Worm (Caenorhabditis elegans) whole organism, L4 larva: ENCODE results near the gene cpsf-3.

ENCODE experiments used
- R02D3.7 ChIP-seq: fragments of 150-350 bp; sonication (generic microtip); optimal IDR thresholded peaks from 3 replicates; lab custom pipeline; 2014; ENCODE audit warnings: missing biosample characterization, missing genetic modification characterization
- T20F7.1 ChIP-seq: fragments of 200-800 bp; sonication (Bioruptor generic); optimal IDR thresholded peaks from 2 replicates; lab custom pipeline; 2018; ENCODE audit warnings: mild to moderate bottlenecking, missing genetic modification characterization, missing compliant biosample characterization
- T26A8.4 ChIP-seq: fragments of 200-800 bp; sonication (Bioruptor generic); IDR thresholded peaks from 2 replicates; pipeline ENCODE4 v1.3.6; 2022; ENCODE audit warnings: missing genetic modification characterization, missing compliant biosample characterization
- Y48G9A.11 ChIP-seq: fragments of 200-800 bp; sonication (Bioruptor generic); IDR thresholded peaks from 2 replicates; pipeline ENCODE4 v1.3.6; 2022; ENCODE audit warnings: missing genetic modification reagents, missing genetic modification characterization, missing compliant biosample characterization
- Y75B8A.6 ChIP-seq: fragments of 200-800 bp; sonication (Bioruptor generic); IDR thresholded peaks from 2 replicates; pipeline ENCODE4 v1.3.6; 2022; ENCODE audit warnings: missing genetic modification reagents, missing genetic modification characterization, missing compliant biosample characterization
- ZK546.5 ChIP-seq, 2 experiments: sonication (generic microtip); optimal IDR thresholded peaks; 2 replicates each; lab custom pipeline; 2017; ENCODE audit warnings: missing biosample characterization in 2 of 2, missing genetic modification characterization in 2 of 2
- aha-1 ChIP-seq: fragments of 150-350 bp; peaks from one replicate; lab custom pipeline; 2014; ENCODE audit warnings: missing biosample characterization, missing genetic modification characterization
- ama-1 ChIP-seq: fragments of 150-350 bp; optimal IDR thresholded peaks from 2 replicates; lab custom pipeline; 2014; ENCODE audit warnings: inconsistent platforms, mixed read lengths
- ceh-32 ChIP-seq: sonication (generic microtip); optimal IDR thresholded peaks from 2 replicates; lab custom pipeline; 2016; ENCODE audit warnings: mild to moderate bottlenecking, missing genetic modification characterization, missing compliant biosample characterization; ENCODE audit not compliant: poor library complexity
- ceh-44 ChIP-seq: fragments of 200-800 bp; sonication (Bioruptor generic); IDR thresholded peaks from 2 replicates; pipeline ENCODE4 v1.3.6; 2022; ENCODE audit warnings: missing genetic modification reagents, missing genetic modification characterization, missing compliant biosample characterization
- ceh-82 ChIP-seq: sonication (generic microtip); optimal IDR thresholded peaks from 2 replicates; lab custom pipeline; 2017; ENCODE audit warnings: missing biosample characterization, missing genetic modification characterization
- daf-16 ChIP-seq, 3 experiments: sonication (generic microtip); optimal IDR thresholded peaks; 2 replicates each; lab custom pipeline; 2016 to 2017; ENCODE audit warnings: missing genetic modification characterization in 3 of 3, missing genetic modification reagents in 3 of 3, mild to moderate bottlenecking in 2 of 3, missing compliant biosample characterization in 2 of 3, missing biosample characterization in 1 of 3, moderate library complexity in 1 of 3
- dmd-8 ChIP-seq: fragments of 200-800 bp; sonication (Bioruptor generic); IDR thresholded peaks from 2 replicates; pipeline ENCODE4 v1.3.6; 2022; ENCODE audit warnings: missing genetic modification characterization, missing compliant biosample characterization
- dve-1 ChIP-seq: sonication (generic microtip); optimal IDR thresholded peaks from 2 replicates; lab custom pipeline; 2017; ENCODE audit warnings: antibody characterized with exemption, mild to moderate bottlenecking, missing genetic modification characterization, missing compliant biosample characterization; ENCODE audit not compliant: insufficient read depth
- egl-27 ChIP-seq: sonication (generic microtip); optimal IDR thresholded peaks from 3 replicates; lab custom pipeline; 2017; ENCODE audit warnings: missing biosample characterization, missing genetic modification reagents, missing genetic modification characterization
- egl-43 ChIP-seq: fragments of 200-800 bp; sonication (Bioruptor generic); IDR thresholded peaks from 2 replicates; pipeline ENCODE4 v1.3.6; 2022; ENCODE audit warnings: missing genetic modification reagents, missing genetic modification characterization, missing compliant biosample characterization
- hmg-1.1 ChIP-seq: fragments of 200-800 bp; sonication (Bioruptor generic); IDR thresholded peaks from 2 replicates; pipeline ENCODE4 v1.3.6; 2022; ENCODE audit warnings: missing genetic modification reagents, missing genetic modification characterization, missing compliant biosample characterization
- lim-7 ChIP-seq: fragments of 200-800 bp; sonication (Bioruptor generic); IDR thresholded peaks from 2 replicates; pipeline ENCODE4 v1.3.6; 2022; ENCODE audit warnings: missing genetic modification characterization, missing compliant biosample characterization
- lin-38 ChIP-seq: fragments of 200-800 bp; sonication (Bioruptor generic); IDR thresholded peaks from 2 replicates; pipeline ENCODE4 v1.3.6; 2022; ENCODE audit warnings: missing genetic modification reagents, missing genetic modification characterization, missing compliant biosample characterization
- mdl-1 ChIP-seq, 2 experiments: fragments of 150-350 bp in 1 of 2; sonication (generic microtip) in 1 of 2; optimal IDR thresholded peaks; 2 replicates each; lab custom pipeline; 2014 to 2017; ENCODE audit warnings: missing biosample characterization in 2 of 2, missing genetic modification characterization in 2 of 2
- mdt-29 ChIP-seq: fragments of 200-800 bp; sonication (Bioruptor generic); IDR thresholded peaks from 2 replicates; pipeline ENCODE4 v1.3.6; 2022; ENCODE audit warnings: missing genetic modification reagents, missing genetic modification characterization, missing compliant biosample characterization
- mes-2 ChIP-seq: sonication (generic microtip); optimal IDR thresholded peaks from 2 replicates; lab custom pipeline; 2016; ENCODE audit warnings: missing genotype, mild to moderate bottlenecking, missing genetic modification characterization, missing compliant biosample characterization; ENCODE audit not compliant: poor library complexity, severe bottlenecking
- nhr-10 ChIP-seq: fragments of 150-350 bp; optimal IDR thresholded peaks from 2 replicates; lab custom pipeline; 2014; ENCODE audit warnings: missing biosample characterization, missing genetic modification characterization
- nhr-41 ChIP-seq: fragments of 200-800 bp; sonication (Bioruptor generic); IDR thresholded peaks from 2 replicates; pipeline ENCODE4 v1.3.6; 2022; ENCODE audit warnings: missing genetic modification reagents, missing genetic modification characterization, missing compliant biosample characterization
- nhr-77 ChIP-seq: fragments of 150-350 bp; optimal IDR thresholded peaks from 2 replicates; lab custom pipeline; 2014; ENCODE audit warnings: missing biosample characterization, missing genetic modification characterization
- sdz-12 ChIP-seq: fragments of 200-800 bp; sonication (Bioruptor generic); optimal IDR thresholded peaks from 2 replicates; lab custom pipeline; 2018; ENCODE audit warnings: mild to moderate bottlenecking, missing genetic modification characterization, missing compliant biosample characterization
- snpc-4 ChIP-seq: fragments of 150-350 bp; optimal IDR thresholded peaks from 2 replicates; lab custom pipeline; 2014; ENCODE audit warnings: missing biosample characterization, missing genetic modification characterization
- spr-3 ChIP-seq: fragments of 200-800 bp; sonication (Bioruptor generic); optimal IDR thresholded peaks from 2 replicates; lab custom pipeline; 2018; ENCODE audit warnings: mild to moderate bottlenecking, missing genetic modification characterization, missing compliant biosample characterization
- tra-1 ChIP-seq: fragments of 200-800 bp; sonication (Bioruptor generic); IDR thresholded peaks from 2 replicates; pipeline ENCODE4 v1.3.6; 2022; ENCODE audit warnings: missing genetic modification reagents, missing genetic modification characterization, missing compliant biosample characterization
- unc-130 ChIP-seq: sonication (generic microtip); optimal IDR thresholded peaks from 2 replicates; lab custom pipeline; 2016; ENCODE audit warnings: missing genetic modification reagents, missing genetic modification characterization, missing compliant biosample characterization
- zfp-3 ChIP-seq: fragments of 200-800 bp; sonication (Bioruptor generic); conservative IDR thresholded peaks from 2 replicates; pipeline ENCODE4 v1.3.6; 2022; ENCODE audit warnings: missing genetic modification reagents, missing genetic modification characterization, missing compliant biosample characterization
- zip-11 ChIP-seq: fragments of 200-800 bp; sonication (Bioruptor generic); IDR thresholded peaks from 2 replicates; pipeline ENCODE4 v1.3.6; 2022; ENCODE audit warnings: missing genetic modification characterization, missing compliant biosample characterization
- ztf-7 ChIP-seq: fragments of 150-350 bp; optimal IDR thresholded peaks from 2 replicates; lab custom pipeline; 2014; ENCODE audit warnings: missing biosample characterization, missing genetic modification characterization

cpsf-3 gene

ce11 chrIV:13253841-13254240 is 28.8 kb downstream of the cpsf-3 start, which contains the start of gene ttr-45 (continued):
- TF ChIP-seq snpc-4 (tag; lab: Kevin White, UChicago) (no peak), zip-11 (GFP tag; lab: Robert Waterston, UW) (no peak), unc-130 (GFP tag; lab: Kevin White, UChicago) (no peak), Y48G9A.11 (GFP tag; lab: Robert Waterston, UW) (no peak), mdl-1 (tag; optimal IDR thresholded peaks at IDR 0.05; lab: Kevin White, UChicago) (peak in 1 of 2 experiments; percentile 65), dmd-8 (GFP tag; lab: Robert Waterston, UW) (no peak), tra-1 (peak; percentile 89), nhr-10 (tag; lab: Kevin White, UChicago) (no peak), ZK546.5 (tag; optimal IDR thresholded peaks at IDR 0.05; lab: Kevin White, UChicago) (no peak), nhr-41 (GFP tag; lab: Robert Waterston, UW) (no peak)
- TF ChIP-seq, all 104 proteins: peak for 31

ce11 chrIV:13252211-13252610 is 30.5 kb downstream of the cpsf-3 start, which contains the start of gene ttr-51:
Gene ttr-51 (minus strand): TSS chrIV:13252311.
- no peak for TF ChIP-seq ceh-32
- TF ChIP-seq daf-16 (GFP tag; optimal IDR thresholded peaks at IDR 0.05; lab: Kevin White, UChicago) = no peak
- peak; percentile 32 for TF ChIP-seq daf-16 (tag; optimal IDR thresholded peaks at IDR 0.05; lab: Kevin White, UChicago)
- no peak for TF ChIP-seq egl-43 (GFP tag; lab: Robert Waterston, UW)
- TF ChIP-seq dve-1 (tag; lab: Kevin White, UChicago) = peak; percentile 29

- no peak for TF ChIP-seq dmd-8 (GFP tag; lab: Robert Waterston, UW)
- no peak for TF ChIP-seq sdz-12
- TF ChIP-seq Y75B8A.6 = no peak
- TF ChIP-seq nhr-77 = no peak
- no peak for TF ChIP-seq spr-3 (GFP tag; lab: Kevin White, UChicago)
- no peak for TF ChIP-seq R02D3.7 (tag; lab: Kevin White, UChicago)
- TF ChIP-seq lim-7 (GFP tag; lab: Robert Waterston, UW) = 0 out of 2 replicates have a peak, but pooled peaks have one; percentile 9
- no peak for TF ChIP-seq ama-1 (lab: Kevin White, UChicago)
- 0 out of 2 replicates have a peak, but pooled peaks have one; percentile 14 for TF ChIP-seq T26A8.4
- TF ChIP-seq mdl-1 (tag; optimal IDR thresholded peaks at IDR 0.05; lab: Kevin White, UChicago) = no peak
- peak; percentile 43; the same call in 1 of the 2 replicates for TF ChIP-seq mdt-29 (GFP tag; lab: Robert Waterston, UW)
- TF ChIP-seq nhr-10 (tag; lab: Kevin White, UChicago) = no peak
- peak; percentile 81; the same call in 1 of the 2 replicates for TF ChIP-seq zfp-3 (GFP tag; lab: Robert Waterston, UW)
- no peak for TF ChIP-seq T20F7.1 (GFP tag; lab: Kevin White, UChicago)
- TF ChIP-seq ztf-7 (tag; lab: Kevin White, UChicago) = no peak
- TF ChIP-seq mes-2 = peak; percentile 8
- TF ChIP-seq ceh-82 (tag; lab: Kevin White, UChicago) = no peak
- no peak for TF ChIP-seq hmg-1.1 (GFP tag; lab: Robert Waterston, UW)
- TF ChIP-seq ceh-44 (GFP tag; lab: Robert Waterston, UW) = no peak
- TF ChIP-seq egl-27 (tag; lab: Kevin White, UChicago) = no peak
Measured at ce11 chrIV:13250243-13250642, 32.4 kb downstream of the cpsf-3 start.

ce11 chrIV:13247780-13248179 is 34.9 kb downstream of the cpsf-3 start:
- no peak for TF ChIP-seq ceh-44 (GFP tag; lab: Robert Waterston, UW)
- 0 out of 2 replicates have a peak, but pooled peaks have one; percentile 29 for TF ChIP-seq lin-38
- TF ChIP-seq aha-1 (tag; lab: Kevin White, UChicago) = peak; percentile 21

- TF ChIP-seq aha-1 (tag; lab: Kevin White, UChicago) (peak; percentile 45), ceh-32 (no peak)
Measured at ce11 chrIV:13246961-13247360, 35.7 kb downstream of the cpsf-3 start, which contains the start of gene JC8.7. Gene JC8.7 (plus strand): TSS chrIV:13247261.
